Worm (Caenorhabditis elegans) whole organism, L1 larva: Measurements from ENCODE around the gene T13C2.3.

ENCODE experiments used
- ama-1 ChIP-seq: fragments of 150-350 bp; optimal IDR thresholded peaks from 2 replicates; lab custom pipeline; 2014
- dpl-1 ChIP-seq, 3 experiments: fragments of 150-350 bp in 2 of 3; sonication (generic microtip) in 1 of 3; optimal IDR thresholded peaks; 2 replicates each; lab custom pipeline; 2014 to 2017; ENCODE audit warnings: missing biosample characterization in 3 of 3, missing genetic modification characterization in 3 of 3, missing genetic modification reagents in 3 of 3
- fos-1 ChIP-seq: fragments of 150-350 bp; optimal IDR thresholded peaks from 2 replicates; lab custom pipeline; 2014; ENCODE audit warnings: missing biosample characterization, missing genetic modification characterization
- isw-1 ChIP-seq: fragments of 200-800 bp; sonication (Bioruptor generic); IDR thresholded peaks from 2 replicates; pipeline ENCODE4 v1.3.6; 2022; ENCODE audit warnings: missing genetic modification characterization, missing compliant biosample characterization
- nhr-76 ChIP-seq: sonication (generic microtip); optimal IDR thresholded peaks from 2 replicates; lab custom pipeline; 2017; ENCODE audit warnings: missing biosample characterization, missing genetic modification characterization
- snpc-4 ChIP-seq: fragments of 150-350 bp; optimal IDR thresholded peaks from 2 replicates; lab custom pipeline; 2014; ENCODE audit warnings: missing biosample characterization, missing genetic modification characterization
- unc-86 ChIP-seq: sonication (generic microtip); optimal IDR thresholded peaks from 2 replicates; lab custom pipeline; 2016; ENCODE audit warnings: missing genetic modification characterization, missing compliant biosample characterization
- vab-15 ChIP-seq: sonication (generic microtip); optimal IDR thresholded peaks from 2 replicates; lab custom pipeline; 2017; ENCODE audit warnings: missing genotype, mild to moderate bottlenecking, missing genetic modification characterization, missing compliant biosample characterization

DNA sequence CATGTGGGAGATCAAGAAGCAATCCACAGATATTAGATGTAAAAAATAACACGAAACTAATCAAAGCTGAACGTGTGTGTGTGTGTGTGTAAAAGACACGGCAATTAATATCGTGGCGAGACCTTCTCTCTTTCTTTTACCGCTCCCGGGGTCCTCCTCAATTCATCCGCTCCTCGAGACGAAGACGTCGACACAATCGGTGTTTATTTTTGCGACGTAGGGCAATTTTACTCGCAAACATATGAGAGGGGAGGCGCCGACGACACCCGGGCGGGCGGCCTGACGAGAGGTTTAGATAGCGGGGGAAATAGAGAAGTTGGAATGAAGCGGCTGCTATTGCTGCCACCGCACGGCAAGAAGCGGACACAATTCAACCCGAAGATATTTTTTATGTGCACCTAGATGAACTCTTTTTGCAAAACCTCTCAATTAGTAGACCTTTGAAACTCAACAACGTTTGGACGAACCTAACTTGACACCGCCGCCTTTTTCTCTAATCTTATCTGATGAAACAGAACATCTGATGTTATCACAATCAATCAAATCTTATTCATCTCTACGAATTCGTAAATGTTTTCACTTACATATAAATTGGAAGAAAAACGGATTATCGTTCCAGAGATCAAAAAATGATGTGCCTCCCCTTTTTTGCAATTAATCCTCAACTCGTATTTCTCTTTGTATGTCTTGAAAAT, 43.8 kb downstream of the T13C2.3 start:
- no peak for TF ChIP-seq vab-15
- TF ChIP-seq dpl-1 (GFP tag; optimal IDR thresholded peaks at IDR 0.05; lab: Kevin White, UChicago): no peak
- no peak for TF ChIP-seq isw-1
- TF ChIP-seq ama-1 (lab: Kevin White, UChicago): no peak
- no peak for TF ChIP-seq snpc-4 (tag; lab: Kevin White, UChicago)
- no peak for TF ChIP-seq nhr-76 (tag; lab: Kevin White, UChicago)
- TF ChIP-seq fos-1 (tag; lab: Kevin White, UChicago): no peak
- no peak for TF ChIP-seq unc-86 (tag; lab: Kevin White, UChicago)
